Worm (Caenorhabditis elegans) whole organism, mixed stage, embryonic: ENCODE results near the gene mtcu-2.

Experiments used
- ces-1 ChIP-seq: fragments of 150-350 bp; optimal IDR thresholded peaks from 2 replicates; lab custom pipeline; 2014; ENCODE audit warnings: missing biosample characterization, missing genetic modification reagents, missing genetic modification characterization
- nhr-76 ChIP-seq: sonication (generic microtip); optimal IDR thresholded peaks from 2 replicates; lab custom pipeline; 2017; ENCODE audit warnings: missing biosample characterization, missing genetic modification characterization

DNA sequence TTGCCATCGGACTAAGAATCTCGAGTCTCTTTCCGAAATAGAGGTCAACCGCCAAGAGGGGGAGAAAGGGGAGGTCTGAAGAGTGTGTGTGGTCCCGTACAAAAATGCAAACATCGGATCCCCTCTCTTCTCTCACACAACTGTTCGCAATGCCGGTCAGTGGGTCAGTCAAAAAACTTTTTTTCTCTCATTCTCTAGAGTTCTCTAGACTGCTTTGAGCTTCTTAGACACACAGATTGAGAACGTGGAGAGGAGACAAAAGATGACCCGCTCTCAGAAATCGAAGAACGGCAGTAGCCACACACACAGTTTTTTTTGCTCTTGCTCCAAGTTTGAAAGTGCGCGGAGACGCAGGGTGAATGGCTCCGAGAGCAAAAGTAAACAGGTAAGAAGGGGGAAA lies 42.8 kb upstream of the mtcu-2 start:
- TF ChIP-seq ces-1 (GFP tag; lab: Kevin White, UChicago), result no peak
- TF ChIP-seq nhr-76 (tag; lab: Kevin White, UChicago), result no peak
